Worm (Caenorhabditis elegans) whole organism, young adult: ENCODE results near the gene F59A7.14.

Source experiments
- B0336.3 ChIP-seq: fragments of 200-800 bp; sonication (Bioruptor generic); IDR thresholded peaks from 2 replicates; pipeline ENCODE4 v1.3.6; 2022; ENCODE audit warnings: missing genetic modification characterization, missing compliant biosample characterization
- D2030.7 ChIP-seq: fragments of 200-800 bp; sonication (Bioruptor generic); IDR thresholded peaks from 2 replicates; pipeline ENCODE4 v1.3.6; 2022; ENCODE audit warnings: missing genetic modification reagents, missing genetic modification characterization, missing compliant biosample characterization
- F10E7.11 ChIP-seq: sonication (generic microtip); optimal IDR thresholded peaks from 2 replicates; lab custom pipeline; 2017; ENCODE audit warnings: mild to moderate bottlenecking, missing genetic modification characterization, moderate library complexity, missing compliant biosample characterization
- F23B12.7 ChIP-seq: sonication (generic microtip); optimal IDR thresholded peaks from 2 replicates; lab custom pipeline; 2017; ENCODE audit warnings: missing genetic modification characterization, mild to moderate bottlenecking, missing compliant biosample characterization, antibody characterized with exemption, moderate library complexity; ENCODE audit not compliant: insufficient read depth
- F39B2.1 ChIP-seq: fragments of 200-800 bp; sonication (Bioruptor generic); IDR thresholded peaks from 2 replicates; pipeline ENCODE4 v1.3.6; 2022; ENCODE audit warnings: missing genetic modification reagents, missing genetic modification characterization, missing compliant biosample characterization
- F55B11.4 ChIP-seq: sonication (generic microtip); optimal IDR thresholded peaks from 2 replicates; lab custom pipeline; 2016; ENCODE audit warnings: missing compliant biosample characterization, missing genetic modification characterization, borderline replicate concordance; ENCODE audit not compliant: insufficient read depth
- F57C9.4 ChIP-seq: sonication (generic microtip); optimal IDR thresholded peaks from 2 replicates; lab custom pipeline; 2017; ENCODE audit warnings: mild to moderate bottlenecking, missing genetic modification characterization, missing compliant biosample characterization
- Y53F4B.3 ChIP-seq: fragments of 200-800 bp; sonication (Bioruptor generic); IDR thresholded peaks from 2 replicates; pipeline ENCODE4 v1.3.6; 2022; ENCODE audit warnings: missing genetic modification reagents, missing genetic modification characterization, missing compliant biosample characterization
- Y67H2A.10 ChIP-seq: fragments of 200-800 bp; sonication (Bioruptor generic); conservative IDR thresholded peaks from 2 replicates; pipeline ENCODE4 v1.3.6; 2022; ENCODE audit warnings: missing genetic modification reagents, missing genetic modification characterization, missing compliant biosample characterization
- Y79H2A.3 ChIP-seq: fragments of 200-800 bp; sonication (Bioruptor generic); conservative IDR thresholded peaks from 2 replicates; pipeline ENCODE4 v1.3.6; 2022; ENCODE audit warnings: missing genetic modification reagents, missing genetic modification characterization, missing compliant biosample characterization
- atf-7 ChIP-seq: sonication (generic microtip); optimal IDR thresholded peaks from 2 replicates; lab custom pipeline; 2017; ENCODE audit warnings: mild to moderate bottlenecking, missing genetic modification characterization, missing compliant biosample characterization
- athp-1 ChIP-seq: sonication (generic microtip); optimal IDR thresholded peaks from 2 replicates; lab custom pipeline; 2017; ENCODE audit warnings: mild to moderate bottlenecking, missing genetic modification characterization, missing compliant biosample characterization
- attf-3 ChIP-seq: fragments of 200-800 bp; sonication (Bioruptor generic); conservative IDR thresholded peaks from 2 replicates; pipeline ENCODE4 v1.3.6; 2022; ENCODE audit warnings: missing genetic modification reagents, missing genetic modification characterization, missing compliant biosample characterization
- attf-6 ChIP-seq: fragments of 200-800 bp; sonication (Bioruptor generic); IDR thresholded peaks from 2 replicates; pipeline ENCODE4 v1.3.6; 2022; ENCODE audit warnings: missing genetic modification reagents, missing genetic modification characterization, missing compliant biosample characterization
- cebp-1 ChIP-seq, 2 experiments: fragments of 200-800 bp in 1 of 2; sonication (Bioruptor generic) in 1 of 2; sonication (generic microtip) in 1 of 2; IDR thresholded peaks in 1 of 2; optimal IDR thresholded peaks in 1 of 2; 2 replicates each; pipeline versions ENCODE4 v1.3.6 to Lab custom; 2017 to 2022; ENCODE audit warnings: missing compliant biosample characterization in 2 of 2, missing genetic modification characterization in 2 of 2, mild to moderate bottlenecking in 1 of 2, missing genetic modification reagents in 1 of 2, moderate library complexity in 1 of 2
- ceh-100 ChIP-seq: fragments of 200-800 bp; sonication (Bioruptor generic); IDR thresholded peaks from 2 replicates; pipeline ENCODE4 v1.3.6; 2022; ENCODE audit warnings: missing genetic modification reagents, missing genetic modification characterization, missing compliant biosample characterization
- ceh-58 ChIP-seq: fragments of 200-800 bp; sonication (Bioruptor generic); IDR thresholded peaks from 2 replicates; pipeline ENCODE4 v1.3.6; 2022; ENCODE audit warnings: missing genetic modification characterization, missing compliant biosample characterization
- ceh-91 ChIP-seq: fragments of 200-800 bp; sonication (Bioruptor generic); IDR thresholded peaks from 2 replicates; pipeline ENCODE4 v1.3.6; 2022; ENCODE audit warnings: missing genetic modification reagents, missing genetic modification characterization, missing compliant biosample characterization
- chd-7 ChIP-seq: sonication (generic microtip); optimal IDR thresholded peaks from 2 replicates; lab custom pipeline; 2016; ENCODE audit warnings: mild to moderate bottlenecking, missing genetic modification characterization, moderate library complexity, missing compliant biosample characterization
- dpl-1 ChIP-seq: fragments of 150-350 bp; optimal IDR thresholded peaks from 2 replicates; lab custom pipeline; 2014; ENCODE audit warnings: missing biosample characterization, missing genetic modification reagents, missing genetic modification characterization
- efl-1 ChIP-seq: fragments of 150-350 bp; optimal IDR thresholded peaks from 2 replicates; lab custom pipeline; 2014; ENCODE audit warnings: missing biosample characterization, missing genetic modification reagents, missing genetic modification characterization
- gei-17 ChIP-seq: fragments of 200-800 bp; sonication (Bioruptor generic); optimal IDR thresholded peaks from 2 replicates; lab custom pipeline; 2018; ENCODE audit warnings: mild to moderate bottlenecking, missing genetic modification characterization, missing compliant biosample characterization
- hlh-26 ChIP-seq: fragments of 200-800 bp; sonication (Bioruptor generic); conservative IDR thresholded peaks from 2 replicates; pipeline ENCODE4 v1.3.6; 2022; ENCODE audit warnings: missing genetic modification reagents, missing genetic modification characterization, missing compliant biosample characterization
- hmg-20 ChIP-seq: fragments of 200-800 bp; sonication (Bioruptor generic); IDR thresholded peaks from 2 replicates; pipeline ENCODE4 v1.3.6; 2022; ENCODE audit warnings: missing genetic modification reagents, missing genetic modification characterization, missing compliant biosample characterization
- lin-35 ChIP-seq, 3 experiments: fragments of 150-350 bp in 2 of 3; sonication (generic microtip) in 1 of 3; optimal IDR thresholded peaks; 2 replicates each; lab custom pipeline; 2014 to 2018; ENCODE audit warnings: missing biosample characterization in 3 of 3, missing genetic modification characterization in 3 of 3, missing genetic modification reagents in 3 of 3
- lsy-27 ChIP-seq: sonication (generic microtip); optimal IDR thresholded peaks from 2 replicates; lab custom pipeline; 2017; ENCODE audit warnings: missing genetic modification characterization, mild to moderate bottlenecking, missing compliant biosample characterization, antibody characterized with exemption, missing genotype, borderline replicate concordance; ENCODE audit not compliant: insufficient read depth
- mes-4 ChIP-seq: sonication (generic microtip); optimal IDR thresholded peaks from 2 replicates; lab custom pipeline; 2016; ENCODE audit warnings: missing genotype, missing genetic modification characterization, missing compliant biosample characterization
- nfya-2 ChIP-seq: fragments of 200-800 bp; sonication (Bioruptor generic); IDR thresholded peaks from 2 replicates; pipeline ENCODE4 v1.3.6; 2022; ENCODE audit warnings: missing genetic modification reagents, missing genetic modification characterization, missing compliant biosample characterization
- nfyb-1 ChIP-seq: fragments of 200-800 bp; sonication (Bioruptor generic); IDR thresholded peaks from 2 replicates; pipeline ENCODE4 v1.3.6; 2022; ENCODE audit warnings: missing genetic modification reagents, missing genetic modification characterization, missing compliant biosample characterization
- nhr-120 ChIP-seq: fragments of 200-800 bp; sonication (Bioruptor generic); IDR thresholded peaks from 2 replicates; pipeline ENCODE4 v1.3.6; 2022; ENCODE audit warnings: missing genetic modification characterization, missing compliant biosample characterization
- nhr-27 ChIP-seq: fragments of 200-800 bp; sonication (Bioruptor generic); optimal IDR thresholded peaks from 2 replicates; lab custom pipeline; 2018; ENCODE audit warnings: mild to moderate bottlenecking, missing genetic modification characterization, moderate library complexity, missing compliant biosample characterization
- pbrm-1 ChIP-seq: fragments of 200-800 bp; sonication (Bioruptor generic); IDR thresholded peaks from 2 replicates; pipeline ENCODE4 v1.3.6; 2022; ENCODE audit warnings: missing genetic modification reagents, missing genetic modification characterization, missing compliant biosample characterization
- rcor-1 ChIP-seq: fragments of 200-800 bp; sonication (Bioruptor generic); IDR thresholded peaks from 2 replicates; pipeline ENCODE4 v1.3.6; 2022; ENCODE audit warnings: missing genetic modification reagents, missing genetic modification characterization, missing compliant biosample characterization
- rec-8 ChIP-seq, 2 experiments: sonication (generic microtip); optimal IDR thresholded peaks; 2 replicates each; lab custom pipeline; 2016; ENCODE audit warnings: mild to moderate bottlenecking in 2 of 2, missing genetic modification characterization in 2 of 2, missing genetic modification reagents in 2 of 2, missing genotype in 2 of 2, missing biosample characterization in 1 of 2, missing compliant biosample characterization in 1 of 2, moderate library complexity in 1 of 2
- repo-1 ChIP-seq: sonication (generic microtip); optimal IDR thresholded peaks from 2 replicates; lab custom pipeline; 2017; ENCODE audit warnings: mild to moderate bottlenecking, missing genetic modification characterization, missing compliant biosample characterization
- sptf-2 ChIP-seq: fragments of 200-800 bp; sonication (Bioruptor generic); optimal IDR thresholded peaks from 2 replicates; lab custom pipeline; 2018; ENCODE audit warnings: mild to moderate bottlenecking, missing genetic modification characterization, missing compliant biosample characterization
- tbp1 ChIP-seq: fragments of 200-800 bp; sonication (Bioruptor generic); optimal IDR thresholded peaks from 2 replicates; lab custom pipeline; 2018; ENCODE audit warnings: mild to moderate bottlenecking, missing genetic modification characterization, missing compliant biosample characterization
- tlf-1 ChIP-seq: fragments of 200-800 bp; sonication (Bioruptor generic); optimal IDR thresholded peaks from 2 replicates; lab custom pipeline; 2018; ENCODE audit warnings: mild to moderate bottlenecking, missing genetic modification characterization, missing compliant biosample characterization
- xnd-1 ChIP-seq: sonication (generic microtip); optimal IDR thresholded peaks from 2 replicates; lab custom pipeline; 2016; ENCODE audit warnings: missing genotype, missing genetic modification reagents, missing genetic modification characterization, missing compliant biosample characterization
- ztf-22 ChIP-seq: fragments of 200-800 bp; sonication (Bioruptor generic); optimal IDR thresholded peaks from 2 replicates; lab custom pipeline; 2018; ENCODE audit warnings: mild to moderate bottlenecking, missing genetic modification characterization, moderate library complexity, missing compliant biosample characterization
- ztf-25 ChIP-seq: fragments of 200-800 bp; sonication (Bioruptor generic); IDR thresholded peaks from 2 replicates; pipeline ENCODE4 v1.3.6; 2022; ENCODE audit warnings: missing genetic modification reagents, missing genetic modification characterization, missing compliant biosample characterization
- ztf-3 ChIP-seq: fragments of 200-800 bp; sonication (Bioruptor generic); optimal IDR thresholded peaks from 2 replicates; lab custom pipeline; 2018; ENCODE audit warnings: mild to moderate bottlenecking, missing genetic modification characterization, missing compliant biosample characterization
- ztf-6 ChIP-seq: fragments of 200-800 bp; sonication (Bioruptor generic); IDR thresholded peaks from 2 replicates; pipeline ENCODE4 v1.3.6; 2022; ENCODE audit warnings: missing genetic modification reagents, missing genetic modification characterization, missing compliant biosample characterization

The F59A7.14 gene

DNA sequence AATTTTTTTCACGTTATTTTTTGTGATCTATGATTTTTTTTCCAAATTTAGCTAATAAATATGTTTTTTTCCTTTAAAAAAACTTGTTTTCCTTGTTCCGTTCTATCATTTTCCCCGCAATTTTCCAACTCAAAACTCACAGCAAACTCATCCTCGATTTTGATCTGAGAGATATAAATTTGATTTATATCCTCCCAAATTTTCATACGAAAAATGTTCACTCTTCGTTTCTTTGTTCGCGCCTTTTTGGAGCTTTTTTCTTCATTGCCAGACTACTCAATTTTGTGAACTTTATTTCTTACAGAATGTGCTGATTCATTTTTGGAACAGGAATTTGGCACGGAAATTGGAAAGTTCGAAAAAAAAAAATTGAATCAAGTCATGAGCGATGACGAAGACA is at the start of gene F59A7.14:
TSS of gene F59A7.14 (plus strand) at position 301 of the 400 bp plus-strand sequence.
- TF ChIP-seq Y67H2A.10 (GFP tag; lab: Robert Waterston, UW) (no peak), nfyb-1 (GFP tag; lab: Robert Waterston, UW) (no peak), F10E7.11 (tag; lab: Kevin White, UChicago) (no peak), xnd-1 (tag; lab: Kevin White, UChicago) (no peak), mes-4 (tag; lab: Kevin White, UChicago) (no peak), F55B11.4 (tag; lab: Kevin White, UChicago) (no peak), tbp1 (GFP tag; lab: Kevin White, UChicago) (no peak), F57C9.4 (tag; lab: Kevin White, UChicago) (no peak), nhr-120 (GFP tag; lab: Robert Waterston, UW) (no peak), cebp-1 (GFP tag; IDR thresholded peaks at IDR 0.05; lab: Robert Waterston, UW) (no peak), cebp-1 (tag; optimal IDR thresholded peaks at IDR 0.05; lab: Kevin White, UChicago) (no peak), rcor-1 (GFP tag; lab: Robert Waterston, UW) (no peak), tlf-1 (GFP tag; lab: Kevin White, UChicago) (no peak)

- TF ChIP-seq dpl-1 (GFP tag; lab: Kevin White, UChicago): no peak
- no peak for TF ChIP-seq F10E7.11 (tag; lab: Kevin White, UChicago)
- no peak for TF ChIP-seq mes-4 (tag; lab: Kevin White, UChicago)
- TF ChIP-seq, all 124 proteins: peak for 0
These were observed 49.6 kb upstream of the F59A7.14 start, which contains the start of gene acs-3 for ce11 chrV:1969228-1969627. acs-3 (plus strand) TSS chrV:1969528.

DNA sequence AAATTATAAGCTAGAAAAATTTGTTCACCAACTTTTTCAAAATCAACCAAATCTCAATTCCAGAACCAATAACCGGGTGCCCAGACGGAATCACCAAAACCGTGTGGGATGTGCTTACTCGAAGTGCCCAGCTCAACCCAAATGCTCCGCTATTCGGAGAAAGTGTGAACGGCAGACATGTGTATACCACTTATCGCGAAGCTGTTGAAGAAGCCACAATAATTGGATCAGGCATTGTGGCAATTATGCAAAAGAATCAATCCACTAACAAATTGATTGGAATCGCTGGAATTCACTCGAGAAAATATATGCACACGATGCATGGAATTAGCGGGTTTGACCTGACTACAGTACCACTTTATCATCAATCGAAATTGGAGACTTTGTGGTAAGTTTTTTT is 49.1 kb upstream of the F59A7.14 start:
- TF ChIP-seq ceh-91 (no peak), athp-1 (tag; lab: Kevin White, UChicago) (no peak), F10E7.11 (tag; lab: Kevin White, UChicago) (no peak), attf-3 (GFP tag; lab: Robert Waterston, UW) (no peak), mes-4 (tag; lab: Kevin White, UChicago) (no peak), hlh-26 (GFP tag; lab: Robert Waterston, UW) (no peak), chd-7 (tag; lab: Kevin White, UChicago) (no peak), Y79H2A.3 (no peak), sptf-2 (GFP tag; lab: Kevin White, UChicago) (no peak), ztf-3 (GFP tag; lab: Kevin White, UChicago) (no peak), B0336.3 (GFP tag; lab: Robert Waterston, UW) (no peak), atf-7 (tag; lab: Kevin White, UChicago) (no peak), nhr-27 (tag; lab: Kevin White, UChicago) (no peak), D2030.7 (no peak), repo-1 (tag; lab: Kevin White, UChicago) (no peak), ztf-6 (no peak), lsy-27 (tag; lab: Kevin White, UChicago) (no peak)
- TF ChIP-seq, all 124 proteins: peak for 0

ce11 chrV:1975049-1975448 is 43.7 kb upstream of the F59A7.14 start, which contains the start of gene fbxa-201:
fbxa-201 (plus strand) TSS chrV:1975349.
- TF ChIP-seq hmg-20 (GFP tag; lab: Robert Waterston, UW) (no peak), attf-6 (GFP tag; lab: Robert Waterston, UW) (no peak), ceh-100 (no peak), atf-7 (tag; lab: Kevin White, UChicago) (no peak), rec-8 (tag; optimal IDR thresholded peaks at IDR 0.05; lab: Kevin White, UChicago) (no peak), Y53F4B.3 (GFP tag; lab: Robert Waterston, UW) (no peak), nfya-2 (GFP tag; lab: Robert Waterston, UW) (no peak), F23B12.7 (tag; lab: Kevin White, UChicago) (no peak), lin-35 (GFP tag; optimal IDR thresholded peaks at IDR 0.05; lab: Kevin White, UChicago) (no peak), gei-17 (GFP tag; lab: Kevin White, UChicago) (no peak), ceh-58 (GFP tag; lab: Robert Waterston, UW) (no peak), ztf-25 (GFP tag; lab: Robert Waterston, UW) (no peak), efl-1 (no peak), ztf-22 (GFP tag; lab: Kevin White, UChicago) (no peak), nhr-27 (tag; lab: Kevin White, UChicago) (no peak), sptf-2 (GFP tag; lab: Kevin White, UChicago) (no peak), F39B2.1 (no peak), pbrm-1 (GFP tag; lab: Robert Waterston, UW) (no peak)
